Fruit fly (Drosophila melanogaster) whole organism, embryonic: ENCODE data around the gene ebd2.

ENCODE experiments used
- Ada2b ChIP-seq: fragments of 200-800 bp; sonication (Bioruptor generic); IDR thresholded peaks from 2 replicates; pipeline ENCODE4 v1.3.6; 2022; ENCODE audit warnings: missing biosample characterization, missing genetic modification characterization
- Bdp1 ChIP-seq: fragments of 200-800 bp; sonication (Bioruptor generic); optimal IDR thresholded peaks from 3 replicates; lab custom pipeline; 2016; ENCODE audit warnings: missing biosample characterization, missing genetic modification characterization
- Bteb2 ChIP-seq: fragments of 200-800 bp; sonication (Bioruptor generic); optimal IDR thresholded peaks from 2 replicates; lab custom pipeline; 2016; ENCODE audit warnings: missing biosample characterization, missing genetic modification characterization
- CG10147 ChIP-seq: fragments of 200-800 bp; sonication (Bioruptor generic); optimal IDR thresholded peaks from 2 replicates; lab custom pipeline; 2019; ENCODE audit warnings: missing biosample characterization, mild to moderate bottlenecking, missing genetic modification characterization, moderate library complexity
- CG10431 ChIP-seq: fragments of 200-800 bp; sonication (Bioruptor generic); optimal IDR thresholded peaks from 3 replicates; lab custom pipeline; 2018; ENCODE audit warnings: missing biosample characterization, mild to moderate bottlenecking, missing genetic modification characterization
- CG11695 ChIP-seq: fragments of 200-800 bp; sonication (Bioruptor generic); IDR thresholded peaks from 3 replicates; pipeline ENCODE4 v1.3.6; 2022; ENCODE audit warnings: missing biosample characterization, missing genetic modification characterization
- CG12391 ChIP-seq: fragments of 200-800 bp; sonication (Bioruptor generic); optimal IDR thresholded peaks from 3 replicates; lab custom pipeline; 2018; ENCODE audit warnings: missing biosample characterization, mild to moderate bottlenecking, missing genetic modification characterization, moderate library complexity
- CG12942 ChIP-seq: fragments of 200-800 bp; sonication (Bioruptor generic); optimal IDR thresholded peaks from 3 replicates; lab custom pipeline; 2016; ENCODE audit warnings: missing biosample characterization, missing genetic modification characterization
- CG13296 ChIP-seq: fragments of 200-800 bp; sonication (Bioruptor generic); optimal IDR thresholded peaks from 3 replicates; lab custom pipeline; 2018; ENCODE audit warnings: missing biosample characterization, mild to moderate bottlenecking, missing genetic modification characterization
- CG14710 ChIP-seq: fragments of 200-800 bp; sonication (Bioruptor generic); optimal IDR thresholded peaks from 3 replicates; lab custom pipeline; 2019; ENCODE audit warnings: missing biosample characterization, mild to moderate bottlenecking, missing genetic modification characterization, moderate library complexity
- CG15479 ChIP-seq: fragments of 200-800 bp; sonication (Bioruptor generic); optimal IDR thresholded peaks from 3 replicates; lab custom pipeline; 2019; ENCODE audit warnings: missing biosample characterization, mild to moderate bottlenecking, missing genetic modification characterization, moderate library complexity
- CG17385 ChIP-seq: fragments of 200-800 bp; sonication (Bioruptor generic); optimal IDR thresholded peaks from 3 replicates; lab custom pipeline; 2018; ENCODE audit warnings: missing biosample characterization, mild to moderate bottlenecking, missing genetic modification characterization
- CG17802 ChIP-seq: fragments of 200-800 bp; sonication (Bioruptor generic); optimal IDR thresholded peaks from 2 replicates; lab custom pipeline; 2018; ENCODE audit warnings: missing biosample characterization, mild to moderate bottlenecking, missing genetic modification characterization, moderate library complexity
- CG17829 ChIP-seq: fragments of 200-800 bp; optimal IDR thresholded peaks from 2 replicates; lab custom pipeline; 2019; ENCODE audit warnings: missing biosample characterization, mild to moderate bottlenecking, missing genetic modification characterization, moderate library complexity
- CG18619 ChIP-seq: fragments of 200-800 bp; sonication (Bioruptor generic); optimal IDR thresholded peaks from 3 replicates; lab custom pipeline; 2017; ENCODE audit warnings: missing biosample characterization, mild to moderate bottlenecking, missing genetic modification characterization
- CG2678 ChIP-seq: fragments of 200-800 bp; sonication (Bioruptor generic); optimal IDR thresholded peaks from 3 replicates; lab custom pipeline; 2019; ENCODE audit warnings: missing biosample characterization, mild to moderate bottlenecking, missing genetic modification characterization, moderate library complexity
- CG9797 ChIP-seq: fragments of 200-800 bp; sonication (Bioruptor generic); optimal IDR thresholded peaks from 3 replicates; lab custom pipeline; 2018; ENCODE audit warnings: missing biosample characterization, mild to moderate bottlenecking, missing genetic modification characterization
- Chrac-16 ChIP-seq: fragments of 200-800 bp; sonication (Bioruptor generic); optimal IDR thresholded peaks from 3 replicates; lab custom pipeline; 2016; ENCODE audit warnings: missing biosample characterization, missing genetic modification characterization
- CoRest ChIP-seq: fragments of 200-800 bp; sonication (Bioruptor generic); optimal IDR thresholded peaks from 3 replicates; lab custom pipeline; 2018; ENCODE audit warnings: missing biosample characterization, mild to moderate bottlenecking, missing genetic modification characterization, moderate library complexity
- CrebB ChIP-seq: fragments of 200-800 bp; sonication (Bioruptor generic); optimal IDR thresholded peaks from 3 replicates; lab custom pipeline; 2018; ENCODE audit warnings: missing biosample characterization, mild to moderate bottlenecking, missing genetic modification characterization
- D19A ChIP-seq: fragments of 200-800 bp; optimal IDR thresholded peaks from 3 replicates; lab custom pipeline; 2019; ENCODE audit warnings: missing biosample characterization, mild to moderate bottlenecking, missing genetic modification characterization, moderate library complexity
- Dbx ChIP-seq: fragments of 200-800 bp; sonication (Bioruptor generic); IDR thresholded peaks from 3 replicates; pipeline ENCODE4 v1.3.6; 2022; ENCODE audit warnings: missing biosample characterization, missing genetic modification characterization
- Dip2 ChIP-seq: fragments of 200-800 bp; sonication (Bioruptor generic); IDR thresholded peaks from 2 replicates; pipeline ENCODE4 v1.3.6; 2022; ENCODE audit warnings: missing biosample characterization, missing genetic modification characterization
- E2f1 ChIP-seq: fragments of 200-800 bp; sonication (Bioruptor generic); IDR thresholded peaks from 2 replicates; pipeline ENCODE4 v1.3.6; 2022; ENCODE audit warnings: missing biosample characterization, missing genetic modification characterization
- Ets65A ChIP-seq: fragments of 200-800 bp; sonication (Bioruptor generic); peaks from one replicate; lab custom pipeline; 2016; ENCODE audit warnings: missing biosample characterization, missing genetic modification characterization
- Hand ChIP-seq: fragments of 200-800 bp; sonication (Bioruptor generic); optimal IDR thresholded peaks from 2 replicates; lab custom pipeline; 2017; ENCODE audit warnings: mild to moderate bottlenecking, missing biosample characterization, missing genetic modification reagents, missing genetic modification characterization
- Hr3 ChIP-seq: fragments of 200-800 bp; sonication (Bioruptor generic); optimal IDR thresholded peaks from 3 replicates; lab custom pipeline; 2016; ENCODE audit warnings: missing biosample characterization, missing genetic modification characterization
- Hsf ChIP-seq: fragments of 200-800 bp; sonication (Bioruptor generic); optimal IDR thresholded peaks from 3 replicates; lab custom pipeline; 2016; ENCODE audit warnings: missing biosample characterization, missing genetic modification characterization
- Med ChIP-seq: fragments of 200-800 bp; sonication (Bioruptor generic); peaks from one replicate; lab custom pipeline; 2016; ENCODE audit warnings: missing biosample characterization, missing genetic modification characterization, mild to moderate bottlenecking, inconsistent platforms, moderate library complexity
- Myb ChIP-seq: fragments of 200-800 bp; sonication (Bioruptor generic); optimal IDR thresholded peaks from 2 replicates; lab custom pipeline; 2016; ENCODE audit warnings: missing biosample characterization, missing genetic modification characterization
- Nf-YA ChIP-seq: fragments of 200-800 bp; sonication (Bioruptor generic); IDR thresholded peaks from 2 replicates; pipeline ENCODE4 v1.3.6; 2022; ENCODE audit warnings: missing biosample characterization, missing genetic modification characterization
- Oli ChIP-seq: fragments of 200-800 bp; sonication (Bioruptor generic); optimal IDR thresholded peaks from 2 replicates; lab custom pipeline; 2018; ENCODE audit warnings: missing biosample characterization, mild to moderate bottlenecking, missing genetic modification characterization, moderate library complexity
- al ChIP-seq: fragments of 200-800 bp; sonication (Bioruptor generic); IDR thresholded peaks from 2 replicates; pipeline ENCODE4 v1.3.6; 2022; ENCODE audit warnings: missing biosample characterization, missing genetic modification characterization
- bab2 ChIP-seq: fragments of 200-800 bp; sonication (Bioruptor generic); optimal IDR thresholded peaks from 2 replicates; lab custom pipeline; 2016; ENCODE audit warnings: missing biosample characterization, missing genetic modification characterization
- bsh ChIP-seq, 2 experiments: fragments of 200-800 bp; sonication (Bioruptor generic); optimal IDR thresholded peaks; 2 replicates each; lab custom pipeline; 2017 to 2018; ENCODE audit warnings: mild to moderate bottlenecking in 2 of 2, missing biosample characterization in 2 of 2, missing genetic modification characterization in 2 of 2, moderate library complexity in 1 of 2
- cg ChIP-seq: fragments of 200-800 bp; sonication (Bioruptor generic); optimal IDR thresholded peaks from 3 replicates; lab custom pipeline; 2019; ENCODE audit warnings: missing biosample characterization, mild to moderate bottlenecking, missing genetic modification characterization, moderate library complexity
- dysf ChIP-seq: fragments of 200-800 bp; sonication (Bioruptor generic); IDR thresholded peaks from 3 replicates; pipeline ENCODE4 v1.3.6; 2022; ENCODE audit warnings: missing biosample characterization, missing genetic modification characterization
- gsb-n ChIP-seq: fragments of 200-800 bp; sonication (Bioruptor generic); optimal IDR thresholded peaks from 3 replicates; lab custom pipeline; 2018; ENCODE audit warnings: missing biosample characterization, mild to moderate bottlenecking, missing genetic modification characterization
- gt ChIP-seq: fragments of 200-800 bp; sonication (Bioruptor generic); IDR thresholded peaks from 2 replicates; pipeline ENCODE4 v1.3.6; 2022; ENCODE audit warnings: missing biosample characterization, missing genetic modification characterization
- mirr ChIP-seq: fragments of 200-800 bp; sonication (Bioruptor generic); optimal IDR thresholded peaks from 3 replicates; lab custom pipeline; 2018; ENCODE audit warnings: missing biosample characterization, mild to moderate bottlenecking, missing genetic modification characterization
- nom ChIP-seq: fragments of 200-800 bp; sonication (Bioruptor generic); optimal IDR thresholded peaks from 2 replicates; lab custom pipeline; 2017; ENCODE audit warnings: missing biosample characterization, missing genetic modification characterization, mild to moderate bottlenecking, moderate library complexity, missing genetic modification reagents
- otp ChIP-seq: fragments of 200-800 bp; sonication (Bioruptor generic); IDR thresholded peaks from 3 replicates; pipeline ENCODE4, ENCODE4 v1.3.6; 2022; ENCODE audit warnings: missing biosample characterization, missing genetic modification characterization
- pan ChIP-seq, 4 experiments: fragments of >200 bp in 3 of 4; fragments of 200-800 bp in 1 of 4; sonication (Bioruptor generic) in 1 of 4; optimal IDR thresholded peaks in 3 of 4; IDR thresholded peaks in 1 of 4; 2 replicates each; pipeline versions ENCODE4 v1.3.6 to Lab custom; 2017 to 2022; ENCODE audit warnings: missing biosample characterization in 2 of 4, missing genetic modification characterization in 2 of 4, mixed read lengths in 1 of 4
- sim ChIP-seq: fragments of 200-800 bp; sonication (Bioruptor generic); IDR thresholded peaks from 2 replicates; pipeline ENCODE4 v1.3.6; 2022; ENCODE audit warnings: missing biosample characterization, missing genetic modification characterization
- sisA ChIP-seq: fragments of 200-800 bp; sonication (Bioruptor generic); IDR thresholded peaks from 2 replicates; pipeline ENCODE4 v1.3.6; 2022; ENCODE audit warnings: missing biosample characterization, missing genetic modification characterization
- slp2 ChIP-seq: fragments of 200-800 bp; sonication (Bioruptor generic); optimal IDR thresholded peaks from 2 replicates; lab custom pipeline; 2016; ENCODE audit warnings: missing biosample characterization, missing genetic modification characterization
- ttk ChIP-seq: fragments of 200-800 bp; sonication (Bioruptor generic); IDR thresholded peaks from 2 replicates; pipeline ENCODE4 v2.1.2; 2022; ENCODE audit warnings: missing biosample characterization, missing genetic modification characterization
- unpg ChIP-seq: fragments of 200-800 bp; sonication (Bioruptor generic); optimal IDR thresholded peaks from 3 replicates; lab custom pipeline; 2018; ENCODE audit warnings: missing biosample characterization, mild to moderate bottlenecking, missing genetic modification characterization, moderate library complexity
- zen ChIP-seq: fragments of 200-800 bp; sonication (Bioruptor generic); optimal IDR thresholded peaks from 3 replicates; lab custom pipeline; 2018; ENCODE audit warnings: missing biosample characterization, mild to moderate bottlenecking, missing genetic modification characterization, moderate library complexity

Gene ebd2

DNA sequence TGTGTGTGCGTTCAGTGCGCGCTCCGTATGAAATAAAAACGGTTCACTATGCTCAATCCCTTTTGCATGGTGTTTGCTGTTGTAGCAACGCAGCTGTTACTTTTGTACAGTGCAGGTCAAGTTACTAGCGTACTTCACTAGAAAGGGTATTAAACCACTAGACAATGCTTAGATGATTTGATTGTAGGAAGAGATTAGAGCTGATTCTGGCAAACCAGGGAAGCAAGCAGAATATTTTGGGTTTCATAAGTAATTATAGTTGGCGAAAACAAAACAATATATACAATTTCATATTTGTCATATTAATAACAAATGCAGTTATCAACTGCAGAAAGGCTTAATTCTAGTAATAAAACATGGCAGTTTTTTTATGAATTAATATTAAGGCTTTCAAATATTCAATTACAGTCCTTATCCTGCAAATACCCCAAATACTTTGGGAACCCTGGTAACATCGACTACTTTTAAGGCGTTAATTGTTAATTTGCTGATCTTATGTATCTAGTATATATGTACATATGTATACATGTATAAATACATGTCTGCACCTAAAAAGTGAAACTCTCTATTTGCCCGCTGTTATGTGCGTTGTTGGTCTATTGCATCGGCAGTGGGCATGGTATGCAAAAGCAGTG, 1.8 kb downstream of the ebd2 start (continued):
- peak; percentile 32 for TF ChIP-seq Bteb2
- TF ChIP-seq sim (GFP tag; lab: Robert Waterston, UW), result no peak
- peak; percentile 32 for TF ChIP-seq CG2678
- peak; percentile 30 for TF ChIP-seq slp2 (GFP tag; lab: Kevin White, UChicago)
- no peak for TF ChIP-seq Hand
- TF ChIP-seq Oli (tag; lab: Kevin White, UChicago), result peak; percentile 63
- TF ChIP-seq al (GFP tag; lab: Robert Waterston, UW), result no peak
- TF ChIP-seq unpg, result peak; percentile 52
- TF ChIP-seq CG12391 (tag; lab: Kevin White, UChicago), result peak; percentile 46
- TF ChIP-seq Hsf (GFP tag; lab: Kevin White, UChicago), result peak; percentile 59
- TF ChIP-seq mirr (GFP tag; lab: Kevin White, UChicago), result no peak
- peak; percentile 46 for TF ChIP-seq E2f1 (GFP tag; lab: Robert Waterston, UW)
- TF ChIP-seq bab2, result peak; percentile 30
- no peak for TF ChIP-seq Dbx
- TF ChIP-seq CG17829 (tag; lab: Kevin White, UChicago), result peak; percentile 26
- TF ChIP-seq dysf (GFP tag; lab: Robert Waterston, UW), result peak; percentile 37; the same call in 1 of the 3 replicates
- peak; percentile 44; the same call in 1 of the 2 replicates for TF ChIP-seq sisA (GFP tag; lab: Robert Waterston, UW)
- no peak for TF ChIP-seq CG10147 (GFP tag; lab: Kevin White, UChicago)
- peak; percentile 44 to 45 for TF ChIP-seq bsh (GFP tag; optimal IDR thresholded peaks at IDR 0.05; lab: Kevin White, UChicago)
- peak; percentile 89 for TF ChIP-seq Med
- peak; percentile 17 for TF ChIP-seq gsb-n (tag; lab: Kevin White, UChicago)
- TF ChIP-seq CG17802 (tag; lab: Kevin White, UChicago), result peak; percentile 9
- TF ChIP-seq zen (tag; lab: Kevin White, UChicago), result no peak
- no peak for TF ChIP-seq Dip2
- peak; percentile 40 for TF ChIP-seq CG14710 (tag; lab: Kevin White, UChicago)
- TF ChIP-seq otp (GFP tag; lab: Robert Waterston, UW), result 0 out of 3 replicates have a peak, but pooled peaks have one; percentile 59
- 0 out of 2 replicates have a peak, but pooled peaks have one; percentile 17 for TF ChIP-seq Nf-YA (GFP tag; lab: Robert Waterston, UW)
- TF ChIP-seq Hr3 (GFP tag; lab: Kevin White, UChicago), result peak; percentile 31
- TF ChIP-seq CG12942, result peak; percentile 58
- TF ChIP-seq cg (GFP tag; lab: Kevin White, UChicago), result peak; percentile 20
- no peak for TF ChIP-seq Myb (GFP tag; lab: Kevin White, UChicago)
- peak; percentile 20 for TF ChIP-seq Bdp1 (GFP tag; lab: Kevin White, UChicago)
- TF ChIP-seq CG15479 (GFP tag; lab: Kevin White, UChicago), result no peak
- peak; percentile 11 for TF ChIP-seq CoRest (tag; lab: Kevin White, UChicago)
- peak; percentile 41 for TF ChIP-seq CG18619 (GFP tag; lab: Kevin White, UChicago)
- no peak for TF ChIP-seq nom (GFP tag; lab: Kevin White, UChicago)
- no peak for TF ChIP-seq CrebB (tag; lab: Kevin White, UChicago)
- TF ChIP-seq D19A (tag; lab: Kevin White, UChicago), result peak; percentile 81
- no peak for TF ChIP-seq CG10431 (GFP tag; lab: Kevin White, UChicago)
- TF ChIP-seq pan (optimal IDR thresholded peaks at IDR 0.05; lab: Kevin White, UChicago), result no peak
- peak in 1 of 2 experiments; percentile 38 for TF ChIP-seq pan (GFP tag; optimal IDR thresholded peaks at IDR 0.05 in 1 of 2, IDR thresholded peaks at IDR 0.05 in 1 of 2)
- peak; percentile 96 for TF ChIP-seq Ets65A (GFP tag; lab: Kevin White, UChicago)
- TF ChIP-seq CG9797 (GFP tag; lab: Kevin White, UChicago), result no peak
- TF ChIP-seq CG13296 (GFP tag; lab: Kevin White, UChicago), result peak; percentile 15
- peak; percentile 44 for TF ChIP-seq Chrac-16 (GFP tag; lab: Kevin White, UChicago)
- TF ChIP-seq CG17385, result peak; percentile 1
- peak; percentile 30; the same call in 1 of the 2 replicates for TF ChIP-seq Ada2b (GFP tag; lab: Robert Waterston, UW)
- peak; percentile 45; the same call in 1 of the 2 replicates for TF ChIP-seq ttk
- TF ChIP-seq CG11695 (GFP tag; lab: Robert Waterston, UW), result peak; percentile 42; the same call in 1 of the 3 replicates
- no peak for TF ChIP-seq gt (GFP tag; lab: Robert Waterston, UW)
